Fruit fly (Drosophila melanogaster): ENCODE data around the gene Coq3.

The Coq3 gene

DNA sequence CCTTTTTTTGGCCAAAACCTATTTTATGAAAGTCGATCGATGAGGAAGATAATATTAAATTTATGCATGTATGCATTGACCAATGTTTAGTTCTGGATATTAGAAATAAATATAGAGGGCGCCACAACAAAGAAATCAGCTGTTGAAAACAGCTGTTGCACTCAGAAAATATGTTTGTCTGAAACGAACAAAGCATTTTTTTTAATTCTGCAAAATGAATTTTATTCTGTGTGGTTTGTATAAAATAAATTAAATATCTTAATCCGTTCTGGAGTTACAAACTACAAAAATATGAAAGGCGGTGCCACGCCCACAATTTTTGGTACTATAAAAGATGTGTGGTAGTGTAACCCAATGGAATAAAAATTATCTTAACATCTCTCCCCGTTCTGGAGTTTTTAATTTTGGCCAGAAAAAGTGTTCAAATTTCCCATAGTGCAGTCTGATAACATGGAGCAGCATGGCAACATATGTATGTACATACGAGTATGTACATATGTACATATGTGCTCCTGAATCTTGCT lies 49.6 kb downstream of the Coq3 start (continued):
- TF ChIP-seq slp2 (GFP tag; optimal IDR thresholded peaks at IDR 0.05): no peak
- TF ChIP-seq MBD-R2 (GFP tag; IDR thresholded peaks at IDR 0.05): peak; percentile 15; the same call in 1 of the 2 replicates
- no peak; the same call in 2 of the 3 replicates for TF ChIP-seq so (GFP tag; IDR thresholded peaks at IDR 0.05)
- TF ChIP-seq fd102C (GFP tag; optimal IDR thresholded peaks at IDR 0.05): no peak
- peak; percentile 31 for TF ChIP-seq Camta (GFP tag; optimal IDR thresholded peaks at IDR 0.05)
- TF ChIP-seq CG6765 (GFP tag; optimal IDR thresholded peaks at IDR 0.05): no peak
- peak; percentile 76 for TF ChIP-seq vvl (GFP tag; IDR thresholded peaks at IDR 0.05)

DNA sequence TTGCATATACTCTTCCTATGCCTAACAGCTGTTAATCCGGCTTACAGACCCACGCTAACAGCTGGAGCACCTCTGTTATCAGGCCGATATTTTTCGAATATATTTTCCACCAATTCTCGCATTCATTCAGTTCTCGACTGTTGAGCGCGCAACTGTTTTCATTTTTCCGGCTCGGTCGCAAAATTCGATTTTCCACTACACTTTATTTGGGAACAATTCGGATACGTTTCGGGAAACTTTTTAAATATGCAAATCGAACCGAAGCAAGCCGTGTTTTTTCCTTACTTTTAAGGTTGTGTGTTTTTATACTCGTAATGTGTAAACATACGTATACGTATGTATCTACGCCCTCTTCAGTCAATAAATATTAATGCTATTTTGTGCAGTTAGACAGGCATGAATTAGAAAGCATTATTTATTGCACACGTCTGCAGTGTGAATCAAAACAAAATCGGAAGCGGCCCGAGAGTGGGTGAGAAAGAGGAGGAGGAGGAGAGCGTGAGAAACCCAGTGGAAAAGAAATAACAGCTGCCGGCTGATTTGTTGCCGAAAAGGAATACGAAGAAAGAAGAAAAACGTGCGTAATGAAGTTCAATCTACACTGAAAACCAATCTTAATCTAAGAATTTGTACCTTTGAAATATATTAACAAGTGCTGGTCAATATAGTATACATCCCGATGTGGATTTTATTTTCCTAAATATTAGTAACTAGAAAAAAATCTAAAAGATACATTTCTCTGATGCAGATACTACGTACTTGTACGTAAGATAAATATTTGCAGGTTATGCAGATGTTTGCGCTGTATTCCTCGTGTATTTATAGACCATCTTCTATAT lies 50.5 kb downstream of the Coq3 start:
- TF ChIP-seq tll (GFP tag; optimal IDR thresholded peaks at IDR 0.05) (no peak), CG33213 (GFP tag; optimal IDR thresholded peaks at IDR 0.05) (no peak), CG2120 (GFP tag; optimal IDR thresholded peaks at IDR 0.05) (peak; percentile 15), CG13287 (GFP tag; IDR thresholded peaks at IDR 0.05; ENCODE audit: partially characterized antibody) (peak; percentile 26; the same call in 1 of the 2 replicates), tna (GFP tag; IDR thresholded peaks at IDR 0.05; ENCODE audit: partially characterized antibody) (peak; percentile 31; the same call in 1 of the 2 replicates), D19A (tag; optimal IDR thresholded peaks at IDR 0.05) (peak; percentile 88), Side (GFP tag; optimal IDR thresholded peaks at IDR 0.05) (no peak), CG8388 (GFP tag; optimal IDR thresholded peaks at IDR 0.05) (peak; percentile 16), row (GFP tag; IDR thresholded peaks at IDR 0.05) (0 out of 3 replicates have a peak, but pooled peaks have one; percentile 14), NFAT (GFP tag; IDR thresholded peaks at IDR 0.05) (no peak), CG4424 (GFP tag; optimal IDR thresholded peaks at IDR 0.05) (peak; percentile 32), Deaf1 (tag; optimal IDR thresholded peaks at IDR 0.05) (peak; percentile 21), cad (GFP tag; optimal IDR thresholded peaks at IDR 0.05) (no peak), Hey (tag; optimal IDR thresholded peaks at IDR 0.05) (no peak), CG2678 (tag; optimal IDR thresholded peaks at IDR 0.05) (peak; percentile 12), pan (optimal IDR thresholded peaks at IDR 0.05) (no peak), pan (GFP tag; optimal IDR thresholded peaks at IDR 0.05 in 1 of 2, IDR thresholded peaks at IDR 0.05 in 1 of 2) (no peak), grau (tag; optimal IDR thresholded peaks at IDR 0.05) (peak; percentile 4), CG17802 (tag; optimal IDR thresholded peaks at IDR 0.05) (no peak), H2.0 (GFP tag; IDR thresholded peaks at IDR 0.05) (no peak), psq (GFP tag; optimal IDR thresholded peaks at IDR 0.05) (peak; percentile 62), bbx (GFP tag; IDR thresholded peaks at IDR 0.05; ENCODE audit: partially characterized antibody) (0 out of 2 replicates have a peak, but pooled peaks have one; percentile 22), sc (optimal IDR thresholded peaks at IDR 0.05) (no peak), sc (GFP tag; optimal IDR thresholded peaks at IDR 0.05) (no peak), CG7839 (tag; optimal IDR thresholded peaks at IDR 0.05) (no peak), ftz-f1 (GFP tag; optimal IDR thresholded peaks at IDR 0.05) (no peak), CG18011 (GFP tag; optimal IDR thresholded peaks at IDR 0.05) (no peak), CG12299 (tag; optimal IDR thresholded peaks at IDR 0.05) (no peak), unpg (GFP tag; optimal IDR thresholded peaks at IDR 0.05) (peak; percentile 29), Fer1 (GFP tag; optimal IDR thresholded peaks at IDR 0.05) (peak; percentile 20), nau (GFP tag; optimal IDR thresholded peaks at IDR 0.05) (peak; percentile 47), Med (GFP tag) (peak; percentile 77), Jarid2 (GFP tag; optimal IDR thresholded peaks at IDR 0.05) (peak; percentile 50), CG34224 (GFP tag; IDR thresholded peaks at IDR 0.05; ENCODE audit: partially characterized antibody) (peak; percentile 34; the same call in 1 of the 3 replicates), sisA (GFP tag; IDR thresholded peaks at IDR 0.05) (0 out of 2 replicates have a peak, but pooled peaks have one; percentile 9), Hr51 (GFP tag; optimal IDR thresholded peaks at IDR 0.05) (peak in 1 of 2 experiments; percentile 32), E2f2 (GFP tag; IDR thresholded peaks at IDR 0.05) (peak; percentile 19; the same call in 1 of the 2 replicates), Sox102F (GFP tag; optimal IDR thresholded peaks at IDR 0.05) (peak; percentile 43), bsh (GFP tag; optimal IDR thresholded peaks at IDR 0.05) (peak in 1 of 2 experiments; percentile 37)

Measured in whole organism, embryonic.